Fruit fly (Drosophila melanogaster): ENCODE measurements around the gene Argp.

The Argp gene

DNA sequence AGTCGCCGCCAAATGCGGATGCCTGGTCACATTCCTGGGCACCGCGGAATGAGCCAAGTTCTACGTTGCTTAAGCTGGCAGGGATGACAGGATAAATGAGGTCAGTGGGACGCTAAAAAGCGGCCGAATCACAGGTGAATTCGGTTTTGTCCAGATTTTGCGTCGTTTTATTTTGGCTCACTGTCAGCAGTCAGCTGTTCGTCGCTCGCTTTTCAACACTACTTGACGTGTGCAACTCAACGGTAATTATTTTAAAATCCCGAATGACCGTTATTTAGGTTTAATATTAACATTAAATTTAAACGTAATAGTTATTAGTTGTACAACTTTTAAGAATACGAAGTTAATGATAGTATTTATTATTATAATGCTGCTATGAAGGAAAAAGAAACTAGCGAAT is 10.4 kb downstream of the Argp start:
- TF ChIP-seq CG8478 (optimal IDR thresholded peaks at IDR 0.05): no peak
- TF ChIP-seq usp (GFP tag; optimal IDR thresholded peaks at IDR 0.05): no peak
- no peak for TF ChIP-seq Dll (optimal IDR thresholded peaks at IDR 0.05)
- TF ChIP-seq EcR (GFP tag; optimal IDR thresholded peaks at IDR 0.05): no peak
- TF ChIP-seq pan (optimal IDR thresholded peaks at IDR 0.05): no peak
- no peak for TF ChIP-seq psq (optimal IDR thresholded peaks at IDR 0.05)

DNA sequence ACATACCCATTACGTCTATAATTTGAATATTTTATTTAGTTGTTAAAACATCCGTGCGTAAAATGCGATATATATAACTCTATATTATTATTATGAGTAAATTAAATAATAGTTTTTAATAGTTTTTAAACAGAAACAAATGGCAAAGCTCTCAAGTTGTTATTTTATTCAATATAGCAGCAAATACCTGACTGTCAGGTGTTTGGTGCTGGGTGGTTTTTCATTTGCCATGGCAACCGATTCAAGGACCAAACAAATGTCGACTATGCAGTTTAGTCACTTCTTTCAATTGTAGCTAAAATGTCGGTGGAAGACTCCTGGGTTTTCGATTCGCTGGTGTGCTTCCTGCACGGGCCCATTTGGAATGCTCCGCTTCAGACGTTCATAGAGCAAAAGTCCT is 16.0 kb downstream of the Argp start, which contains the start of gene CG14367:
Gene CG14367 (plus strand): TSS at position 301 of the 400 bp plus-strand sequence.
- TF ChIP-seq usp (GFP tag; optimal IDR thresholded peaks at IDR 0.05): no peak

dm6 chr3R:13686371-13687211 is 23.1 kb downstream of the Argp start, which contains the start of gene omd:
Gene omd, minus strand, starts transcription at chr3R:13687210.
- no peak for TF ChIP-seq psq (optimal IDR thresholded peaks at IDR 0.05)
- no peak for TF ChIP-seq Dll (optimal IDR thresholded peaks at IDR 0.05)
- TF ChIP-seq usp (GFP tag; optimal IDR thresholded peaks at IDR 0.05): no peak
- TF ChIP-seq CG8478 (optimal IDR thresholded peaks at IDR 0.05): no peak
- no peak for TF ChIP-seq pan (optimal IDR thresholded peaks at IDR 0.05)
- TF ChIP-seq EcR (GFP tag; optimal IDR thresholded peaks at IDR 0.05): no peak

dm6 chr3R:13685969-13686368 is 23.8 kb downstream of the Argp start:
- TF ChIP-seq EcR (GFP tag; optimal IDR thresholded peaks at IDR 0.05): no peak
- no peak for TF ChIP-seq Dll (optimal IDR thresholded peaks at IDR 0.05)
- TF ChIP-seq usp (GFP tag; optimal IDR thresholded peaks at IDR 0.05): no peak
- no peak for TF ChIP-seq psq (optimal IDR thresholded peaks at IDR 0.05)

DNA sequence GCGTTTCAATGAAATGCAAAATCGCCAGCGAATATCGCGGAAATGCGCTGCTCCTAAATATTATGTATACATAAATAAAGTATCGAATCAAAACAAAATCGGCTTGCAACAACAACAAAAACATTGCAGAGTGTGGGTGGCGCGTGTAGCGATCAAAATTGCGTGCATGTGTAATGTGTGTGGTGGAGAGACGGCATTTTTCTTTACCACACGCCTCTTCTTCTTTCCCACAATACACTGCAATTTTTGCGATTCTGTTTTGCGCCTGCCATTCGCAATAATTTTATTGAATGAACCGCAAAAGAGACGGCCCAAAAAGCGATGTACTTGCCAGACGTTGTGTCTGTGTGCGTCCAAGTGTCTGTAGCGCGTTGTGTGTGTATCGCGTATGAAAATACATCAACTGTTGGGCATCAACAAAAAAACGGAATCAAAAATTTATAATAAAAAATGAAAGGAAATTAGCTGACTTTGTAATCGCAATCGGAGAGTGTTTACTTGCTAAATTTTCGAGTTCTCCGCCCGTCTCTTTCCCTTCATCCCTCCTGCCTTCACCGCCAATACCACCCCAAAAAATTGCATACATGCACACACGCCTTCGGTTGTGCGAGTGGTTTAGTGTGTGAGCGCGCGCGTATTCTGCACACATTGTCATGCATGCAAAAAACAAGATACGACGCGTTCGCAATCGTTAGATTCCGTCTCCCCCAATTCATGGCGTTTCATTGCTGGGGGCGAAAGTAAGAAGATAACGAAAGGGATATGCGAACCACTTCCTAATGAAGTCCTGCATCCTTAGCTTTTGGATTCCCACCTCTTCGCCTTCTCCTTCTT is 25.0 kb downstream of the Argp start:
- TF ChIP-seq psq (optimal IDR thresholded peaks at IDR 0.05) (peak; percentile 44), CG8478 (optimal IDR thresholded peaks at IDR 0.05) (no peak)

DNA sequence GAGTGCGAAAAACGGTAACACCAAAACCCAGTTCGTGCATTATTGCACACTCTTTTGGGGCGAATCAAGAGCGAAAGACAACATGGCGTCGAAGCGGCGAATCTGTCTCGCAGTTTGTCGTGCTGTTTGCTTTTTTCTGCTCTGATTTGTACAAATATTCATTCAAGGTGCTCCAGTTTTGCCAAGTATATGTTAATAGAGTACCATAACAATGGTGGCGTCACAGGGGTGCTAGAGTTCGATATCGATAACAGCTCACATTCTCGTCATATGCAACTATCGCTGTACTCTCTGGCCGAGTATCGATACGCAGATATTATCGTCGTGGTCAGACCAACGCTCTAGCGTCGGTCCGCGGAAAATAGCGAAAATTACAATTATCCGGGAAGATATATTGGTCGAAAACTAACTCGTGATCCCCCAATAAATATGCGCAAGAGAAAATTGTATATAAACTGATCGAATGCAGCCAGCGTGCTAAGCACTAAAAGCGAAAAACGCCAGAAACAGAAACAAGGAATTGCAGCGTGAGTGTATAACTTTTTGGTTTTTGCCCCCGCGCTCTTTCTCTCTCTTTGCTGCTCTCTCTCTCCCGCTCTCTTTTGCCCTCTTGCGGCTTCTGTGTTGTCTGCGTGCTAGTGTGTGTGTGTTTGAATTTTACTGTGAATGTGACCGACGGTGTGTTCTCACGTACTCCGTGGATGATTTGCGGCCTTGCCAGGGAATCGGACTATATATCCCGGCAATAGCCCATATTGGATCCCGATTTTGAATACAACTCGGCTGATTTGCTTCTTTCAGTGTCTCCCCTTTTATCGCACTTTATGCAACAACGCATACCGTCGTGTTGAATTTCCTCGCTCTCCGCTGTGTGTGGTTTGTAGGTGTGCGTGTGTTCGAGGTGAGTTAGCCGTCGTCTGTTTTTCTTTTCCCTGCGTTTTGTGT is 25.8 kb downstream of the Argp start, which contains the start of gene flfl:
Gene flfl (plus strand): TSS at position 298 of the 945 bp plus-strand sequence.
- TF ChIP-seq usp (GFP tag; optimal IDR thresholded peaks at IDR 0.05) (no peak), CG8478 (optimal IDR thresholded peaks at IDR 0.05) (peak; percentile 7), Dll (optimal IDR thresholded peaks at IDR 0.05) (peak; percentile 94), psq (optimal IDR thresholded peaks at IDR 0.05) (no peak)

dm6 chr3R:13682994-13683623 is 26.6 kb downstream of the Argp start:
- TF ChIP-seq usp (GFP tag; optimal IDR thresholded peaks at IDR 0.05) (no peak), pan (optimal IDR thresholded peaks at IDR 0.05) (no peak), Dll (optimal IDR thresholded peaks at IDR 0.05) (no peak), psq (optimal IDR thresholded peaks at IDR 0.05) (no peak), EcR (GFP tag; optimal IDR thresholded peaks at IDR 0.05) (no peak), CG8478 (optimal IDR thresholded peaks at IDR 0.05) (no peak)

dm6 chr3R:13676137-13677086 is 33.3 kb downstream of the Argp start, which contains the start of the genes Lkb1 and CG9588:
Gene Lkb1, plus strand, starts transcription at chr3R:13676549.
Gene CG9588, minus strand, starts transcription at chr3R:13676681.
- TF ChIP-seq usp (GFP tag; optimal IDR thresholded peaks at IDR 0.05) (no peak), Dll (optimal IDR thresholded peaks at IDR 0.05) (no peak), psq (optimal IDR thresholded peaks at IDR 0.05) (no peak), EcR (GFP tag; optimal IDR thresholded peaks at IDR 0.05) (no peak), pan (optimal IDR thresholded peaks at IDR 0.05) (no peak), CG8478 (optimal IDR thresholded peaks at IDR 0.05) (no peak)

- TF ChIP-seq Dll (optimal IDR thresholded peaks at IDR 0.05) (no peak), CG8478 (optimal IDR thresholded peaks at IDR 0.05) (no peak), psq (optimal IDR thresholded peaks at IDR 0.05) (no peak), pan (optimal IDR thresholded peaks at IDR 0.05) (no peak), EcR (GFP tag; optimal IDR thresholded peaks at IDR 0.05) (no peak), usp (GFP tag; optimal IDR thresholded peaks at IDR 0.05) (no peak)
Observed at dm6 chr3R:13674492-13675033, 35.2 kb downstream of the Argp start, which contains the start of gene Task6. Gene Task6, minus strand, starts transcription at chr3R:13674542.

DNA sequence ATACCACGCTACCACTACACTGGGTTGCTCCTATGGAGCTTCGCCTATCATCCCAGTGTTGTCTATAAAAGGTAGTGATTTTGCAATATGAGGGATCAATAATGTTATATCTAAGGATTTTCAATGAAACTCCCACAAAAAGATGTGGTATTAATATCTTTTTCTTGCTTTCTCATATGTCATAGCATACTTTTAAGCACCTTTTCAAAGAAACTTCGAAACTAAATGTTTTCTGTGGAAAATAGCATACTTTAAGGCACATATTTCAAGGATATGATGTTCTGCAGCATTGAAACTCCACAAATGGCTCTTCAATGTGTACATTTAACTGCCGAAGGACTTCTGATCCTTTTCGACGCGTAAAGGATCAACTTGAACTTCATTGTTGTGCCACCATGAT is 36.8 kb downstream of the Argp start:
- TF ChIP-seq Dll (optimal IDR thresholded peaks at IDR 0.05) (no peak), pan (optimal IDR thresholded peaks at IDR 0.05) (no peak), EcR (GFP tag; optimal IDR thresholded peaks at IDR 0.05) (no peak), CG8478 (optimal IDR thresholded peaks at IDR 0.05) (no peak), psq (optimal IDR thresholded peaks at IDR 0.05) (no peak), usp (GFP tag; optimal IDR thresholded peaks at IDR 0.05) (no peak)

Measured in whole organism.